Worm (Caenorhabditis elegans): ENCODE results near the gene grl-3.

DNA sequence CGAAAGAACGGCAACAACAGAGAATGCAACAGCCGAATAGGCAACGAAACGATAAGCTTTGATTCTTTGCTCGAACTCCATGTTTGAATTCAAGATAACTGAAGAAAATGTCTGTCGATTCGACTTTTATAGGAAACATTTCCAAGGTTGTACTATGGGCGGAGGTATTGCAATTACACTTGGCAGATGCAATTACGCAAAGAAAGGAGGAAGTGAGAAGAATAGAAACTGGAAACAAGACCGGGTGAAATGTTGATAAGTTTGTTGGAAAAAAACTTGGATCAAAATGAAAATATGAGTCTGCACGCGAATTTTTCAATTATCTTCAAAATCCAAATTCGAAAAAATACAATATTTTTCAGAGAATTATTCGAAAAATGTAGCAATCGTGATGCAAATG, 21.5 kb upstream of the grl-3 start, which contains the start of gene col-155:
- TF ChIP-seq pha-4 (tag; optimal IDR thresholded peaks at IDR 0.05): no peak
- TF ChIP-seq dve-1 (tag; optimal IDR thresholded peaks at IDR 0.05): no peak
- TF ChIP-seq nfya-1 (tag; optimal IDR thresholded peaks at IDR 0.05): no peak
- TF ChIP-seq pag-3 (tag; optimal IDR thresholded peaks at IDR 0.05; ENCODE audit: borderline replicate concordance): no peak
- TF ChIP-seq sdc-2 (tag; optimal IDR thresholded peaks at IDR 0.05): no peak
- no peak for TF ChIP-seq odd-2 (tag; optimal IDR thresholded peaks at IDR 0.05)
- no peak for TF ChIP-seq ahr-1 (tag; optimal IDR thresholded peaks at IDR 0.05)
- no peak for TF ChIP-seq pax-1 (tag; optimal IDR thresholded peaks at IDR 0.05)
- TF ChIP-seq syd-9 (tag; optimal IDR thresholded peaks at IDR 0.05): no peak
- no peak for TF ChIP-seq ceh-18 (tag; optimal IDR thresholded peaks at IDR 0.05)
- TF ChIP-seq lim-6 (tag; optimal IDR thresholded peaks at IDR 0.05): no peak
- TF ChIP-seq nhr-11 (tag; optimal IDR thresholded peaks at IDR 0.05): no peak
